Fruit fly (Drosophila melanogaster) whole organism, embryonic: ENCODE results near the gene fry.

ENCODE experiments used
- CG12236 ChIP-seq: fragments of 200-800 bp; sonication (Bioruptor generic); optimal IDR thresholded peaks from 2 replicates; lab custom pipeline; 2016; ENCODE audit warnings: missing biosample characterization, missing genetic modification characterization
- CG6654 ChIP-seq: fragments of 200-800 bp; sonication (Bioruptor generic); optimal IDR thresholded peaks from 2 replicates; lab custom pipeline; 2017; ENCODE audit warnings: missing biosample characterization, mild to moderate bottlenecking, missing genetic modification characterization
- Hr3 ChIP-seq: fragments of 200-800 bp; sonication (Bioruptor generic); optimal IDR thresholded peaks from 3 replicates; lab custom pipeline; 2016; ENCODE audit warnings: missing biosample characterization, missing genetic modification characterization
- Mad ChIP-seq: fragments of 200-800 bp; sonication (Bioruptor generic); optimal IDR thresholded peaks from 2 replicates; lab custom pipeline; 2016; ENCODE audit warnings: missing biosample characterization, missing genetic modification characterization
- pho ChIP-seq: fragments of 200-800 bp; sonication (Bioruptor generic); optimal IDR thresholded peaks from 2 replicates; lab custom pipeline; 2016; ENCODE audit warnings: missing biosample characterization, missing genetic modification characterization

DNA sequence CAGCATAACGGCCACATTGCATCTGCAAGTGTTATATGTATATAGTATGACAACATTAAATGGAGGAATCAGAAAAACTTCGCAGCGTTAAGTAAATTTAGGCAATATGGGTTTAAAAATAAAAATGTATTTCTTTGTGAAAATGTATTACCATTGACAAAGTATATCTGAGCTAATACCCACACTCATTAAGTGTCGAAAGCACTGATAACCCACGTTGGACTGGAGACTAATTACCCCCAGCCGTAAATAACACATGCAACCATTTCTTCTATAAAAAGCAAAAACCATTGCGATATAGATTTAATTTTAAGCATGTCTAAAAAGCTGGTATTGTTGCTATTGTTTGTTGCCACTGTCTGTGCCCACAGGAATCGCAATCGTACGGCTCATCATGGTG lies 41.1 kb downstream of the fry start, which contains the start of gene CG8329:
- no peak for TF ChIP-seq pho (GFP tag; lab: Kevin White, UChicago)
- no peak for TF ChIP-seq CG6654 (GFP tag; lab: Kevin White, UChicago)
- TF ChIP-seq Hr3 (GFP tag; lab: Kevin White, UChicago) = no peak
- TF ChIP-seq CG12236 (GFP tag; lab: Kevin White, UChicago) = no peak
- no peak for TF ChIP-seq Mad
